Worm (Caenorhabditis elegans): ENCODE measurements around the gene pyc-1.

DNA sequence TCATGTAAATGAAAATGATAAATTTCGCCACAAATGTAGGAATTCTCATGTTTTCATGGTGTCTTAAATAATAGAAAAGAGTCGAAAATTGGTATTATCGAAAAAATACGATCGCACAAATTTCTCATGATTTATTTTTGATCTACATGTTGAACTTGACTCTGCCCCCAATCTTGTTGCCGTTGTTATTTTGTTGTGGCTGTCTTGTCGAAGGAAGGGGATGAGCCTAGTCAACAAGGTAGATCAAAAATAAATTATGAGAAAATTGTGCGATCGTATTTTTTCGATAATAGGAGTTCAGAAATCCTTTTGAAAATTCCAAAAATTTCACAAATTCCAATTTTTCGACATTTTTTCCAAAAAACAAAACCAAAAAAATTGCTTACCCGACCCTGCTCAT, 6.8 kb downstream of the pyc-1 start:
- TF ChIP-seq nhr-11 (tag; optimal IDR thresholded peaks at IDR 0.05) (no peak), lin-15B (tag; optimal IDR thresholded peaks at IDR 0.05) (no peak), ceh-8 (GFP tag; optimal IDR thresholded peaks at IDR 0.05) (no peak), sup-37 (GFP tag; optimal IDR thresholded peaks at IDR 0.05) (no peak), nhr-76 (tag; optimal IDR thresholded peaks at IDR 0.05) (no peak), C34B4.2 (tag; optimal IDR thresholded peaks at IDR 0.05) (no peak), sox-4 (tag; optimal IDR thresholded peaks at IDR 0.05) (no peak), ztf-11 (tag; optimal IDR thresholded peaks at IDR 0.05) (no peak), ceh-63 (GFP tag; optimal IDR thresholded peaks at IDR 0.05) (no peak)
